Fruit fly (Drosophila melanogaster) whole organism, embryonic: ENCODE measurements around the gene CaBP1.

Experiments used
- ATbp ChIP-seq: fragments of 200-800 bp; sonication (Bioruptor generic); optimal IDR thresholded peaks from 2 replicates; lab custom pipeline; 2017; ENCODE audit warnings: missing biosample characterization, mild to moderate bottlenecking, missing genetic modification characterization, missing genetic modification reagents
- Bteb2 ChIP-seq: fragments of 200-800 bp; sonication (Bioruptor generic); optimal IDR thresholded peaks from 2 replicates; lab custom pipeline; 2016; ENCODE audit warnings: missing biosample characterization, missing genetic modification characterization
- CG10147 ChIP-seq: fragments of 200-800 bp; sonication (Bioruptor generic); optimal IDR thresholded peaks from 2 replicates; lab custom pipeline; 2019; ENCODE audit warnings: missing biosample characterization, mild to moderate bottlenecking, missing genetic modification characterization, moderate library complexity
- CG12071 ChIP-seq: fragments of 200-800 bp; sonication (Bioruptor generic); optimal IDR thresholded peaks from 3 replicates; lab custom pipeline; 2018; ENCODE audit warnings: missing biosample characterization, mild to moderate bottlenecking, missing genetic modification characterization
- CG12155 ChIP-seq: fragments of 200-800 bp; sonication (Bioruptor generic); optimal IDR thresholded peaks from 3 replicates; lab custom pipeline; 2016; ENCODE audit warnings: missing biosample characterization, missing genetic modification characterization
- CG12391 ChIP-seq: fragments of 200-800 bp; sonication (Bioruptor generic); optimal IDR thresholded peaks from 3 replicates; lab custom pipeline; 2018; ENCODE audit warnings: missing biosample characterization, mild to moderate bottlenecking, missing genetic modification characterization, moderate library complexity
- CG13424 ChIP-seq: fragments of 200-800 bp; sonication (Bioruptor generic); optimal IDR thresholded peaks from 2 replicates; lab custom pipeline; 2019; ENCODE audit warnings: missing biosample characterization, mild to moderate bottlenecking, missing genetic modification characterization, moderate library complexity
- CG13624 ChIP-seq: fragments of 200-800 bp; sonication (Bioruptor generic); optimal IDR thresholded peaks from 2 replicates; lab custom pipeline; 2016; ENCODE audit warnings: missing biosample characterization, missing genetic modification characterization
- CG14441 ChIP-seq: fragments of 200-800 bp; sonication (Bioruptor generic); IDR thresholded peaks from 2 replicates; pipeline ENCODE4 v1.3.6; 2022; ENCODE audit warnings: missing biosample characterization, missing genetic modification characterization
- CG14860 ChIP-seq: fragments of 200-800 bp; sonication (Bioruptor generic); IDR thresholded peaks from 3 replicates; pipeline ENCODE4 v1.3.6; 2022; ENCODE audit warnings: missing biosample characterization, missing genetic modification characterization; ENCODE audit not compliant: partially characterized antibody
- CG17359 ChIP-seq: fragments of 200-800 bp; sonication (Bioruptor generic); optimal IDR thresholded peaks from 3 replicates; lab custom pipeline; 2018; ENCODE audit warnings: missing biosample characterization, mild to moderate bottlenecking, missing genetic modification characterization, moderate library complexity
- CG17385 ChIP-seq: fragments of 200-800 bp; sonication (Bioruptor generic); optimal IDR thresholded peaks from 3 replicates; lab custom pipeline; 2018; ENCODE audit warnings: missing biosample characterization, mild to moderate bottlenecking, missing genetic modification characterization
- CG18476 ChIP-seq: fragments of 200-800 bp; sonication (Bioruptor generic); optimal IDR thresholded peaks from 2 replicates; lab custom pipeline; 2016; ENCODE audit warnings: missing biosample characterization, mild to moderate bottlenecking, missing genetic modification characterization
- CG3065 ChIP-seq: fragments of 200-800 bp; sonication (Bioruptor generic); optimal IDR thresholded peaks from 2 replicates; lab custom pipeline; 2016; ENCODE audit warnings: missing biosample characterization, missing genetic modification characterization
- CG32532 ChIP-seq: fragments of 200-800 bp; sonication (Bioruptor generic); IDR thresholded peaks from 2 replicates; pipeline ENCODE4 v1.3.6; 2022; ENCODE audit warnings: missing biosample characterization, missing genetic modification characterization
- CG34376 ChIP-seq: fragments of 200-800 bp; sonication (Bioruptor generic); optimal IDR thresholded peaks from 2 replicates; lab custom pipeline; 2018; ENCODE audit warnings: missing biosample characterization, mild to moderate bottlenecking, missing genetic modification characterization
- CG6272 ChIP-seq: fragments of 200-800 bp; sonication (Bioruptor generic); IDR thresholded peaks from 2 replicates; pipeline ENCODE4 v1.3.6; 2022; ENCODE audit warnings: missing biosample characterization, missing genetic modification characterization
- CG6854 ChIP-seq: fragments of 200-800 bp; sonication (Bioruptor generic); optimal IDR thresholded peaks from 3 replicates; lab custom pipeline; 2017; ENCODE audit warnings: missing biosample characterization, mild to moderate bottlenecking, missing genetic modification characterization
- CG8765 ChIP-seq: fragments of 200-800 bp; sonication (Bioruptor generic); IDR thresholded peaks from 2 replicates; pipeline ENCODE4 v1.3.6; 2022; ENCODE audit warnings: missing biosample characterization, missing genetic modification characterization
- CoRest ChIP-seq: fragments of 200-800 bp; sonication (Bioruptor generic); optimal IDR thresholded peaks from 3 replicates; lab custom pipeline; 2018; ENCODE audit warnings: missing biosample characterization, mild to moderate bottlenecking, missing genetic modification characterization, moderate library complexity
- D19B ChIP-seq: fragments of 200-800 bp; sonication (Bioruptor generic); optimal IDR thresholded peaks from 2 replicates; lab custom pipeline; 2017; ENCODE audit warnings: missing biosample characterization, mild to moderate bottlenecking, missing genetic modification characterization
- Dref ChIP-seq: fragments of 200-800 bp; sonication (Bioruptor generic); IDR thresholded peaks from 2 replicates; pipeline ENCODE4 v1.3.6; 2022; ENCODE audit warnings: missing biosample characterization, missing genetic modification characterization
- Eip74EF ChIP-seq, 2 experiments: fragments of 200-800 bp in 1 of 2; fragments of >200 bp in 1 of 2; sonication (Bioruptor generic) in 1 of 2; optimal IDR thresholded peaks; 2 replicates each; lab custom pipeline; 2017 to 2019; ENCODE audit warnings: missing biosample characterization in 2 of 2, missing genetic modification characterization in 2 of 2, mild to moderate bottlenecking in 1 of 2, moderate library complexity in 1 of 2
- MTF-1 ChIP-seq: fragments of 200-800 bp; sonication (Bioruptor generic); optimal IDR thresholded peaks from 2 replicates; lab custom pipeline; 2018; ENCODE audit warnings: missing biosample characterization, mild to moderate bottlenecking, missing genetic modification characterization, borderline replicate concordance
- Max ChIP-seq: fragments of 200-800 bp; sonication (Bioruptor generic); optimal IDR thresholded peaks from 2 replicates; lab custom pipeline; 2016; ENCODE audit warnings: missing biosample characterization, mild to moderate bottlenecking, missing genetic modification characterization
- Ravus ChIP-seq: fragments of 200-800 bp; sonication (Bioruptor generic); IDR thresholded peaks from 2 replicates; pipeline ENCODE4 v1.3.6; 2022; ENCODE audit warnings: missing biosample characterization, missing genetic modification characterization
- abd-A ChIP-seq: fragments of 200-800 bp; sonication (Bioruptor generic); optimal IDR thresholded peaks from 3 replicates; lab custom pipeline; 2019; ENCODE audit warnings: missing biosample characterization, mild to moderate bottlenecking, missing genetic modification characterization, moderate library complexity
- al ChIP-seq: fragments of 200-800 bp; sonication (Bioruptor generic); IDR thresholded peaks from 2 replicates; pipeline ENCODE4 v1.3.6; 2022; ENCODE audit warnings: missing biosample characterization, missing genetic modification characterization
- cato ChIP-seq: fragments of 200-800 bp; sonication (Bioruptor generic); optimal IDR thresholded peaks from 2 replicates; lab custom pipeline; 2016; ENCODE audit warnings: missing biosample characterization, missing genetic modification characterization, borderline replicate concordance
- crc ChIP-seq: fragments of 200-800 bp; sonication (Bioruptor generic); optimal IDR thresholded peaks from 2 replicates; lab custom pipeline; 2016; ENCODE audit warnings: missing biosample characterization, missing genetic modification characterization
- crol ChIP-seq: fragments of 200-800 bp; sonication (Bioruptor generic); IDR thresholded peaks from 2 replicates; pipeline ENCODE4 v1.3.6; 2022; ENCODE audit warnings: missing biosample characterization, missing genetic modification characterization
- dmrt99B ChIP-seq: fragments of 200-800 bp; sonication (Bioruptor generic); optimal IDR thresholded peaks from 2 replicates; lab custom pipeline; 2018; ENCODE audit warnings: missing biosample characterization, mild to moderate bottlenecking, missing genetic modification characterization, moderate library complexity
- eve ChIP-seq, 2 experiments: fragments of >200 bp; optimal IDR thresholded peaks; 2 replicates each; lab custom pipeline; 2017; ENCODE audit warnings: missing biosample characterization in 2 of 2, missing genetic modification characterization in 2 of 2
- fru ChIP-seq: fragments of >200 bp; optimal IDR thresholded peaks from 2 replicates; lab custom pipeline; 2017
- hth ChIP-seq: fragments of >200 bp; optimal IDR thresholded peaks from 2 replicates; lab custom pipeline; 2017; ENCODE audit warnings: inconsistent platforms
- jigr1 ChIP-seq: fragments of 200-800 bp; sonication (Bioruptor generic); IDR thresholded peaks from 3 replicates; pipeline ENCODE4 v1.3.6; 2022; ENCODE audit warnings: missing biosample characterization, missing genetic modification characterization
- mam ChIP-seq: fragments of 200-800 bp; sonication (Bioruptor generic); optimal IDR thresholded peaks from 3 replicates; lab custom pipeline; 2016; ENCODE audit warnings: missing biosample characterization, missing genetic modification characterization
- mld ChIP-seq: fragments of 200-800 bp; sonication (Bioruptor generic); IDR thresholded peaks from 3 replicates; pipeline ENCODE4 v1.3.6; 2022; ENCODE audit warnings: missing biosample characterization, missing genetic modification characterization; ENCODE audit not compliant: partially characterized antibody
- nom ChIP-seq: fragments of 200-800 bp; sonication (Bioruptor generic); optimal IDR thresholded peaks from 2 replicates; lab custom pipeline; 2017; ENCODE audit warnings: missing biosample characterization, missing genetic modification characterization, mild to moderate bottlenecking, moderate library complexity, missing genetic modification reagents
- oc ChIP-seq: fragments of 200-800 bp; sonication (Bioruptor generic); optimal IDR thresholded peaks from 2 replicates; lab custom pipeline; 2018; ENCODE audit warnings: missing biosample characterization, mild to moderate bottlenecking, missing genetic modification characterization, moderate library complexity
- pita ChIP-seq: fragments of 200-800 bp; sonication (Bioruptor generic); optimal IDR thresholded peaks from 2 replicates; lab custom pipeline; 2017; ENCODE audit warnings: missing biosample characterization, mild to moderate bottlenecking, missing genetic modification characterization
- repo ChIP-seq: fragments of 200-800 bp; sonication (Bioruptor generic); optimal IDR thresholded peaks from 2 replicates; lab custom pipeline; 2016; ENCODE audit warnings: missing biosample characterization, missing genetic modification characterization
- rib ChIP-seq: fragments of 200-800 bp; sonication (Bioruptor generic); IDR thresholded peaks from 2 replicates; pipeline ENCODE4 v1.3.6; 2022; ENCODE audit warnings: missing biosample characterization, missing genetic modification characterization
- shn ChIP-seq: fragments of 200-800 bp; sonication (Bioruptor generic); optimal IDR thresholded peaks from 3 replicates; lab custom pipeline; 2016; ENCODE audit warnings: missing biosample characterization, missing genetic modification characterization
- sisA ChIP-seq: fragments of 200-800 bp; sonication (Bioruptor generic); IDR thresholded peaks from 2 replicates; pipeline ENCODE4 v1.3.6; 2022; ENCODE audit warnings: missing biosample characterization, missing genetic modification characterization
- slbo ChIP-seq: fragments of 200-800 bp; sonication (Bioruptor generic); IDR thresholded peaks from 2 replicates; pipeline ENCODE4 v1.3.6; 2022; ENCODE audit warnings: missing biosample characterization, missing genetic modification characterization
- sob ChIP-seq: fragments of 200-800 bp; sonication (Bioruptor generic); IDR thresholded peaks from 2 replicates; pipeline ENCODE4 v1.3.6; 2022; ENCODE audit warnings: missing biosample characterization, missing genetic modification characterization
- twi ChIP-seq: fragments of 200-800 bp; optimal IDR thresholded peaks from 2 replicates; lab custom pipeline; 2019; ENCODE audit warnings: missing biosample characterization, mild to moderate bottlenecking, missing genetic modification characterization, moderate library complexity
- tx ChIP-seq: fragments of 200-800 bp; sonication (Bioruptor generic); optimal IDR thresholded peaks from 2 replicates; lab custom pipeline; 2016; ENCODE audit warnings: missing biosample characterization, missing genetic modification characterization

The CaBP1 gene

DNA sequence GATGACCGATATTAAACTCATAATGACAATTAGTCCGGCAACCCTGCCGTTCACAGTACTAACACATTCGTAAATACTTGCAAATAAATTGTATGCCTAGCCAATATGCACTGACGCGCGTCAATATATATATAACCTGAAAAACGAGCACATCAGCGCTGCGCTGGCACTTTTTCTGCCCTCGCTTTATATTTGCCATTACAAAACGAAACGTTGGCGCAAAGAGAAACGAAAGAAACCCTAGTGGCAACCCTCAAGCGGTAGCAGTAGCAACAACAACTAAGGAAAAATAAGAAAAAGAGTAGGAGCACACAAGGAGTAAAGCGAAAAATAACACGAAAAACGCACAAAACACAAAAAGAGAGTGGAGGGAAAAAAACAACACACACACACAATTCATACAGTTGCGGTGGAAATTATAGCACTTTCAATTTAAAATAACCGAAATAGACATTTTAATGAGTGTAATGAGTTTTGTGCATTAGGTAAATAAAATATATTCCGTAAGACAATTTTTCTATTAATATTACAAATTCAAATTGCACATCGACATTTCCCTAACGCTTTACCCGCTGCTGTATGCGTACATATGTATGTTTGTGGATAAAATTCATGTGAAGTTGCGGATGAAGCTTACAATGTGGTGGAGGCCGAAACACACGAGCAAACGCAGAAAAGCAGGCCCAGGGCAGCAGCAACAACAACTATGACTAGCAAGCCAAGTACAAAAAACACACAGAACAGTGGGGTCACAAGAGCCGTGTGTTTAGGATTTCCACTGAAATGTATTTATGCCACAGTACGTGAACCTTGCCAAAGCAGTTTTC is 5.6 kb downstream of the CaBP1 start (continued):
- TF ChIP-seq CG3065 (GFP tag; lab: Kevin White, UChicago) (peak; percentile 96), CG18476 (peak; percentile 98), abd-A (tag; lab: Kevin White, UChicago) (peak; percentile 95), CG14860 (GFP tag; lab: Robert Waterston, UW) (0 out of 3 replicates have a peak, but pooled peaks have one; percentile 14), crol (GFP tag; lab: Robert Waterston, UW) (peak; percentile 87), rib (GFP tag; lab: Robert Waterston, UW) (peak; percentile 99), al (peak; percentile 98), mld (GFP tag; lab: Robert Waterston, UW) (no peak), repo (GFP tag; lab: Kevin White, UChicago) (peak; percentile 96), CG17359 (peak; percentile 99), pita (GFP tag; lab: Kevin White, UChicago) (no peak), Bteb2 (GFP tag; lab: Kevin White, UChicago) (peak; percentile 99), nom (GFP tag; lab: Kevin White, UChicago) (peak; percentile 99), CG13624 (GFP tag; lab: Kevin White, UChicago) (peak; percentile 99), CG12155 (GFP tag; lab: Kevin White, UChicago) (peak; percentile 97), CG13424 (tag; lab: Kevin White, UChicago) (peak; percentile 100), CG12071 (GFP tag; lab: Kevin White, UChicago) (peak; percentile 99), CG32532 (peak; percentile 99), Max (peak; percentile 99), sisA (GFP tag; lab: Robert Waterston, UW) (peak; percentile 99), CG10147 (GFP tag; lab: Kevin White, UChicago) (peak; percentile 99), Dref (GFP tag; lab: Robert Waterston, UW) (peak; percentile 36; the same call in 1 of the 2 replicates), Ravus (GFP tag; lab: Robert Waterston, UW) (peak; percentile 96), CG6854 (GFP tag; lab: Kevin White, UChicago) (peak; percentile 99), slbo (GFP tag; lab: Robert Waterston, UW) (peak; percentile 99), Eip74EF (GFP tag; optimal IDR thresholded peaks at IDR 0.05; lab: Kevin White, UChicago) (peak in 1 of 2 experiments; percentile 99), D19B (GFP tag; lab: Kevin White, UChicago) (peak; percentile 96), tx (peak; percentile 97), crc (GFP tag; lab: Kevin White, UChicago) (peak; percentile 98), sob (GFP tag; lab: Robert Waterston, UW) (peak; percentile 99), eve (GFP tag; optimal IDR thresholded peaks at IDR 0.05; lab: Kevin White, UChicago) (peak; percentile 76 to 100), twi (peak; percentile 97), mam (GFP tag; lab: Kevin White, UChicago) (peak; percentile 98), CG12391 (peak; percentile 99), CoRest (tag; lab: Kevin White, UChicago) (peak; percentile 99), shn (GFP tag; lab: Kevin White, UChicago) (peak; percentile 88), oc (peak; percentile 99), CG6272 (peak; percentile 97), CG8765 (GFP tag; lab: Robert Waterston, UW) (peak; percentile 97), CG14441 (GFP tag; lab: Robert Waterston, UW) (peak; percentile 99), jigr1 (GFP tag; lab: Robert Waterston, UW) (peak; percentile 96), CG34376 (peak; percentile 100), MTF-1 (GFP tag; lab: Kevin White, UChicago) (peak; percentile 98), ATbp (GFP tag; lab: Kevin White, UChicago) (peak; percentile 99), fru (lab: Kevin White, UChicago) (no peak), CG17385 (GFP tag; lab: Kevin White, UChicago) (peak; percentile 99), hth (lab: Kevin White, UChicago) (no peak), dmrt99B (tag; lab: Kevin White, UChicago) (peak; percentile 100), cato (GFP tag; lab: Kevin White, UChicago) (peak; percentile 96)
